Worm (Caenorhabditis elegans): ENCODE data around the gene M163.8.

DNA sequence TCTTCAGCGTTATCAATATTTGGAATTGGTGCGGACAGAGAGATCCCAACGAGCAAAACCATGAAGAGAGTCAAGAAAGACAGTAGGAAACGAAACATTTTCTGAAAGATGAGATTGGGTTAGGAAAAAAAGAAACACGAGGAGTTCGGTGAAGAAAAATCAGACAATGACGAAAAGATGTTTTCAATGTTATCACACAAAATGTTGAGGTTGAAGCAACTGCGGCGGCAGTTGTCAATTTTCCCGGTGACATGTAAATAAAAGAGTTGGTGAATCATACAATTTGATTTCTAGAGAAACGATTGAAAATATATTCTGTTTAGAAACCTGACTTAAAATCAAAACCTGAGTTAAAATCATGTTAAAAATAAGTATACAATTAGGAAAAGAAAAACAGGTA lies 31.2 kb upstream of the M163.8 start, which contains the start of gene F23D12.7:
- TF ChIP-seq unc-55 (GFP tag; optimal IDR thresholded peaks at IDR 0.05) (no peak), skn-1 (tag; optimal IDR thresholded peaks at IDR 0.05) (no peak), unc-62 (GFP tag; optimal IDR thresholded peaks at IDR 0.05) (no peak), lin-11 (tag; optimal IDR thresholded peaks at IDR 0.05) (no peak), nhr-77 (tag; optimal IDR thresholded peaks at IDR 0.05) (no peak), lin-13 (GFP tag; optimal IDR thresholded peaks at IDR 0.05) (no peak), ceh-82 (tag; optimal IDR thresholded peaks at IDR 0.05) (no peak), snpc-4 (tag; optimal IDR thresholded peaks at IDR 0.05) (no peak)
